Fruit fly (Drosophila melanogaster) whole organism, embryonic: Measurements from ENCODE around the gene Cyt-c-p.

Source experiments
- Ada2b ChIP-seq: fragments of 200-800 bp; sonication (Bioruptor generic); IDR thresholded peaks from 2 replicates; pipeline ENCODE4 v1.3.6; 2022; ENCODE audit warnings: missing biosample characterization, missing genetic modification characterization
- BtbVII ChIP-seq: fragments of 200-800 bp; sonication (Bioruptor generic); optimal IDR thresholded peaks from 3 replicates; lab custom pipeline; 2017; ENCODE audit warnings: missing biosample characterization, mild to moderate bottlenecking, missing genetic modification characterization
- CG10147 ChIP-seq: fragments of 200-800 bp; sonication (Bioruptor generic); optimal IDR thresholded peaks from 2 replicates; lab custom pipeline; 2019; ENCODE audit warnings: missing biosample characterization, mild to moderate bottlenecking, missing genetic modification characterization, moderate library complexity
- CG11696 ChIP-seq: fragments of 200-800 bp; sonication (Bioruptor generic); IDR thresholded peaks from 2 replicates; pipeline ENCODE4 v1.3.6; 2022; ENCODE audit warnings: missing biosample characterization, missing genetic modification characterization
- CG12942 ChIP-seq: fragments of 200-800 bp; sonication (Bioruptor generic); optimal IDR thresholded peaks from 3 replicates; lab custom pipeline; 2016; ENCODE audit warnings: missing biosample characterization, missing genetic modification characterization
- CG13296 ChIP-seq: fragments of 200-800 bp; sonication (Bioruptor generic); optimal IDR thresholded peaks from 3 replicates; lab custom pipeline; 2018; ENCODE audit warnings: missing biosample characterization, mild to moderate bottlenecking, missing genetic modification characterization
- CG13624 ChIP-seq: fragments of 200-800 bp; sonication (Bioruptor generic); optimal IDR thresholded peaks from 2 replicates; lab custom pipeline; 2016; ENCODE audit warnings: missing biosample characterization, missing genetic modification characterization
- CG13775 ChIP-seq: fragments of 200-800 bp; sonication (Bioruptor generic); optimal IDR thresholded peaks from 3 replicates; lab custom pipeline; 2017; ENCODE audit warnings: missing biosample characterization, mild to moderate bottlenecking, missing genetic modification characterization
- CG14965 ChIP-seq: fragments of 200-800 bp; sonication (Bioruptor generic); optimal IDR thresholded peaks from 2 replicates; lab custom pipeline; 2016; ENCODE audit warnings: missing biosample characterization, missing genetic modification characterization, borderline replicate concordance
- CG15011 ChIP-seq: fragments of 200-800 bp; sonication (Bioruptor generic); optimal IDR thresholded peaks from 3 replicates; lab custom pipeline; 2018; ENCODE audit warnings: missing biosample characterization, mild to moderate bottlenecking, missing genetic modification characterization
- CG1602 ChIP-seq: fragments of 200-800 bp; sonication (Bioruptor generic); optimal IDR thresholded peaks from 3 replicates; lab custom pipeline; 2016; ENCODE audit warnings: missing biosample characterization, missing genetic modification characterization
- CG17802 ChIP-seq: fragments of 200-800 bp; sonication (Bioruptor generic); optimal IDR thresholded peaks from 2 replicates; lab custom pipeline; 2018; ENCODE audit warnings: missing biosample characterization, mild to moderate bottlenecking, missing genetic modification characterization, moderate library complexity
- CG2120 ChIP-seq: fragments of 200-800 bp; sonication (Bioruptor generic); optimal IDR thresholded peaks from 3 replicates; lab custom pipeline; 2016; ENCODE audit warnings: missing biosample characterization, missing genetic modification characterization
- CG30431 ChIP-seq: fragments of 200-800 bp; sonication (Bioruptor generic); optimal IDR thresholded peaks from 2 replicates; lab custom pipeline; 2017; ENCODE audit warnings: missing biosample characterization, missing genetic modification characterization
- CG31388 ChIP-seq: fragments of 200-800 bp; sonication (Bioruptor generic); optimal IDR thresholded peaks from 2 replicates; lab custom pipeline; 2016; ENCODE audit warnings: missing biosample characterization, missing genetic modification characterization
- CG33213 ChIP-seq: fragments of 200-800 bp; sonication (Bioruptor generic); optimal IDR thresholded peaks from 3 replicates; lab custom pipeline; 2016; ENCODE audit warnings: missing biosample characterization, missing genetic modification characterization
- CG6791 ChIP-seq: fragments of 200-800 bp; sonication (Bioruptor generic); IDR thresholded peaks from 3 replicates; pipeline ENCODE4 v1.3.6; 2022; ENCODE audit warnings: missing biosample characterization, missing genetic modification characterization; ENCODE audit not compliant: partially characterized antibody
- CG7745 ChIP-seq: fragments of 200-800 bp; sonication (Bioruptor generic); optimal IDR thresholded peaks from 2 replicates; lab custom pipeline; 2018; ENCODE audit warnings: missing biosample characterization, mild to moderate bottlenecking, missing genetic modification characterization, moderate library complexity
- Dek ChIP-seq: fragments of 200-800 bp; sonication (Bioruptor generic); optimal IDR thresholded peaks from 3 replicates; lab custom pipeline; 2019; ENCODE audit warnings: missing biosample characterization, mild to moderate bottlenecking, missing genetic modification characterization, moderate library complexity
- Drgx ChIP-seq: fragments of 200-800 bp; sonication (Bioruptor generic); IDR thresholded peaks from 2 replicates; pipeline ENCODE4 v1.3.6; 2022; ENCODE audit warnings: missing biosample characterization, missing genetic modification characterization
- Ets65A ChIP-seq: fragments of 200-800 bp; sonication (Bioruptor generic); peaks from one replicate; lab custom pipeline; 2016; ENCODE audit warnings: missing biosample characterization, missing genetic modification characterization
- Hr78 ChIP-seq, 2 experiments: fragments of 200-800 bp in 1 of 2; fragments of >200 bp in 1 of 2; sonication (Bioruptor generic) in 1 of 2; optimal IDR thresholded peaks; 2 replicates each; lab custom pipeline; 2017 to 2019; ENCODE audit warnings: missing biosample characterization in 2 of 2, missing genetic modification characterization in 2 of 2, mild to moderate bottlenecking in 1 of 2, moderate library complexity in 1 of 2
- Hsf ChIP-seq: fragments of 200-800 bp; sonication (Bioruptor generic); optimal IDR thresholded peaks from 3 replicates; lab custom pipeline; 2016; ENCODE audit warnings: missing biosample characterization, missing genetic modification characterization
- MBD-R2 ChIP-seq: fragments of 200-800 bp; sonication (Bioruptor generic); IDR thresholded peaks from 2 replicates; pipeline ENCODE4 v1.3.6; 2022; ENCODE audit warnings: missing biosample characterization, missing genetic modification characterization
- MESR4 ChIP-seq: fragments of 200-800 bp; sonication (Bioruptor generic); optimal IDR thresholded peaks from 2 replicates; lab custom pipeline; 2018; ENCODE audit warnings: missing biosample characterization, mild to moderate bottlenecking, missing genetic modification characterization, moderate library complexity
- Optix ChIP-seq: fragments of 200-800 bp; sonication (Bioruptor generic); IDR thresholded peaks from 3 replicates; pipeline ENCODE4 v1.3.6; 2022; ENCODE audit warnings: missing biosample characterization, missing genetic modification characterization
- Scr ChIP-seq: fragments of 200-800 bp; sonication (Bioruptor generic); IDR thresholded peaks from 2 replicates; pipeline ENCODE4 v1.3.6; 2022; ENCODE audit warnings: missing biosample characterization, missing genetic modification characterization; ENCODE audit not compliant: partially characterized antibody
- Sin3A ChIP-seq: fragments of >200 bp; optimal IDR thresholded peaks from 2 replicates; lab custom pipeline; 2018
- Six4 ChIP-seq: fragments of 200-800 bp; sonication (Bioruptor generic); optimal IDR thresholded peaks from 2 replicates; lab custom pipeline; 2016; ENCODE audit warnings: missing biosample characterization, missing genetic modification characterization
- Sry-β ChIP-seq: fragments of 200-800 bp; sonication (Bioruptor generic); optimal IDR thresholded peaks from 2 replicates; lab custom pipeline; 2018; ENCODE audit warnings: missing biosample characterization, mild to moderate bottlenecking, missing genetic modification characterization, moderate library complexity
- Usf ChIP-seq: fragments of 200-800 bp; sonication (Bioruptor generic); optimal IDR thresholded peaks from 2 replicates; lab custom pipeline; 2017; ENCODE audit warnings: missing genotype, missing biosample characterization, missing genetic modification characterization
- ase ChIP-seq: fragments of 200-800 bp; sonication (Bioruptor generic); IDR thresholded peaks from 3 replicates; pipeline ENCODE4 v1.3.6; 2022; ENCODE audit warnings: missing biosample characterization, missing genetic modification characterization
- ato ChIP-seq: fragments of 200-800 bp; sonication (Bioruptor generic); IDR thresholded peaks from 2 replicates; pipeline ENCODE4 v1.3.6; 2022; ENCODE audit warnings: missing biosample characterization, missing genetic modification characterization; ENCODE audit not compliant: partially characterized antibody
- chn ChIP-seq: fragments of 200-800 bp; sonication (Bioruptor generic); optimal IDR thresholded peaks from 2 replicates; lab custom pipeline; 2016; ENCODE audit warnings: missing biosample characterization, missing genetic modification characterization
- da ChIP-seq: fragments of 200-800 bp; sonication (Bioruptor generic); optimal IDR thresholded peaks from 2 replicates; lab custom pipeline; 2016; ENCODE audit warnings: missing biosample characterization, missing genetic modification characterization
- dmrt11E ChIP-seq: fragments of 200-800 bp; sonication (Bioruptor generic); optimal IDR thresholded peaks from 3 replicates; lab custom pipeline; 2018; ENCODE audit warnings: missing biosample characterization, mild to moderate bottlenecking, missing genetic modification characterization, moderate library complexity
- hbn ChIP-seq: fragments of 200-800 bp; sonication (Bioruptor generic); IDR thresholded peaks from 2 replicates; pipeline ENCODE4 v1.3.6; 2022; ENCODE audit warnings: missing biosample characterization, missing genetic modification characterization; ENCODE audit not compliant: partially characterized antibody
- hth ChIP-seq: fragments of >200 bp; optimal IDR thresholded peaks from 2 replicates; lab custom pipeline; 2017; ENCODE audit warnings: inconsistent platforms
- insv ChIP-seq, 2 experiments: fragments of 200-800 bp; sonication (Bioruptor generic); optimal IDR thresholded peaks; 3 replicates each; lab custom pipeline; 2016 to 2018; ENCODE audit warnings: missing biosample characterization in 2 of 2, missing genetic modification characterization in 2 of 2
- ken ChIP-seq: fragments of 200-800 bp; sonication (Bioruptor generic); IDR thresholded peaks from 3 replicates; pipeline ENCODE4 v1.3.6; 2022; ENCODE audit warnings: missing biosample characterization, missing genetic modification characterization
- pho ChIP-seq: fragments of 200-800 bp; sonication (Bioruptor generic); optimal IDR thresholded peaks from 2 replicates; lab custom pipeline; 2016; ENCODE audit warnings: missing biosample characterization, missing genetic modification characterization
- pzg ChIP-seq: fragments of 200-800 bp; sonication (Bioruptor generic); optimal IDR thresholded peaks from 3 replicates; lab custom pipeline; 2018; ENCODE audit warnings: missing biosample characterization, mild to moderate bottlenecking, missing genetic modification characterization, moderate library complexity
- ranshi ChIP-seq: fragments of 200-800 bp; sonication (Bioruptor generic); IDR thresholded peaks from 2 replicates; pipeline ENCODE4 v1.3.6; 2022; ENCODE audit warnings: missing biosample characterization, missing genetic modification characterization
- seq ChIP-seq: fragments of 200-800 bp; sonication (Bioruptor generic); IDR thresholded peaks from 2 replicates; pipeline ENCODE4 v1.3.6; 2022; ENCODE audit warnings: missing biosample characterization, missing genetic modification characterization
- sqz ChIP-seq: fragments of 200-800 bp; sonication (Bioruptor generic); optimal IDR thresholded peaks from 3 replicates; lab custom pipeline; 2018; ENCODE audit warnings: missing biosample characterization, mild to moderate bottlenecking, missing genetic modification characterization
- stc ChIP-seq: fragments of 200-800 bp; sonication (Bioruptor generic); IDR thresholded peaks from 2 replicates; pipeline ENCODE4 v1.3.6; 2022; ENCODE audit warnings: missing biosample characterization, missing genetic modification characterization
- tna ChIP-seq: fragments of 200-800 bp; sonication (Bioruptor generic); IDR thresholded peaks from 2 replicates; pipeline ENCODE4 v1.3.6; 2022; ENCODE audit warnings: missing biosample characterization, missing genetic modification characterization; ENCODE audit not compliant: partially characterized antibody
- twi ChIP-seq: fragments of 200-800 bp; optimal IDR thresholded peaks from 2 replicates; lab custom pipeline; 2019; ENCODE audit warnings: missing biosample characterization, mild to moderate bottlenecking, missing genetic modification characterization, moderate library complexity
- wdn ChIP-seq: fragments of 200-800 bp; sonication (Bioruptor generic); IDR thresholded peaks from 2 replicates; pipeline ENCODE4 v1.3.6; 2022; ENCODE audit warnings: missing biosample characterization, missing genetic modification characterization
- wor ChIP-seq: fragments of 200-800 bp; sonication (Bioruptor generic); IDR thresholded peaks from 2 replicates; pipeline ENCODE4 v1.3.6; 2022; ENCODE audit warnings: missing biosample characterization, missing genetic modification characterization
- yki ChIP-seq: fragments of >200 bp; optimal IDR thresholded peaks from 3 replicates; lab custom pipeline; 2018

The Cyt-c-p gene

DNA sequence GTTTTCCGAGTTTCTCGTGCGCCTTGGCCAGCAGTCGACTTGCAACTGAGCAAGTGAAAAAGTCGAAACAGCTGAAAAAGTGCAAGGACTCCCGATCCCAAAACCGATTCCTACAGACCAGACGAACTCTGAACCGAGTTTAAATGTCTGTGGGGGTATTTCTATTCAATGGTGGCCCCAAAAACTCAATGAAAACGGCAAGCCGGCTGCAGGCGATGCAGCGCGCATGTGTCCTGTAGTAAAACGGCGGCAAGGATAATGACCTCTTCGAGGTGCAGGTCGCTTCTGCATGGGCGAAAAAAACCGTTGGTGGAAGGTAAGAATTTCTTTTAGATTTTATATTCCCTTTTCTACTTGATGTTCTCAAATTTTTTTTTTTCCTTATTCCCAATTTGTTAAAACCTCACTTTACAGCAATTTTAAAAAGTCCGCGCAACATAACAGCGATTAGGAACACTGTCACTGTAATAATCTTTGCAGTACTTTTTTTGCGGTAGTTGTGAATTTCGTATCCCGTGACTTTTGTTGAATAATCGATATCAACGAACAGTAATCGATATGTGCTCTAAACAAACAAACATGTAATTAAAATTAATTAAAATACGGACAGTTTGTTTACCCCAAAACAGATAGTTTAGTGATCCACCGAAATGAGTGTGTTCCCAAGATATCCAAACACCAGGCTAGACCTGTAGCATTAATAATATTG is 42.9 kb upstream of the Cyt-c-p start, which contains the start of the genes Trpgamma and her (continued):
- TF ChIP-seq Six4 (no peak), CG6791 (GFP tag; lab: Robert Waterston, UW) (peak; percentile 90), Scr (GFP tag; lab: Robert Waterston, UW) (peak; percentile 91), CG30431 (GFP tag; lab: Kevin White, UChicago) (no peak), wor (no peak), BtbVII (GFP tag; lab: Kevin White, UChicago) (no peak), CG13624 (peak; percentile 45), MBD-R2 (GFP tag; lab: Robert Waterston, UW) (peak; percentile 40; the same call in 1 of the 2 replicates), CG12942 (no peak), yki (lab: Kevin White, UChicago) (no peak), hbn (GFP tag; lab: Robert Waterston, UW) (peak; percentile 88), ranshi (GFP tag; lab: Robert Waterston, UW) (no peak), Hsf (GFP tag; lab: Kevin White, UChicago) (no peak), pzg (GFP tag; lab: Kevin White, UChicago) (peak; percentile 87), CG17802 (tag; lab: Kevin White, UChicago) (no peak), CG31388 (GFP tag; lab: Kevin White, UChicago) (no peak), Usf (GFP tag; lab: Kevin White, UChicago) (no peak), CG15011 (GFP tag; lab: Kevin White, UChicago) (no peak), pho (GFP tag; lab: Kevin White, UChicago) (no peak), ase (no peak), MESR4 (GFP tag; lab: Kevin White, UChicago) (peak; percentile 72), Sry-β (GFP tag; lab: Kevin White, UChicago) (no peak), Ets65A (GFP tag; lab: Kevin White, UChicago) (peak; percentile 77), insv (GFP tag; optimal IDR thresholded peaks at IDR 0.05; lab: Kevin White, UChicago) (no peak), CG33213 (GFP tag; lab: Kevin White, UChicago) (peak; percentile 43), twi (tag; lab: Kevin White, UChicago) (no peak), CG13296 (GFP tag; lab: Kevin White, UChicago) (no peak), ato (GFP tag; lab: Robert Waterston, UW) (peak; percentile 79), Ada2b (GFP tag; lab: Robert Waterston, UW) (no peak), CG13775 (GFP tag; lab: Kevin White, UChicago) (no peak), Dek (tag; lab: Kevin White, UChicago) (no peak), Hr78 (GFP tag; optimal IDR thresholded peaks at IDR 0.05; lab: Kevin White, UChicago) (no peak), CG11696 (no peak), da (GFP tag; lab: Kevin White, UChicago) (no peak), wdn (GFP tag; lab: Robert Waterston, UW) (no peak), CG10147 (GFP tag; lab: Kevin White, UChicago) (no peak), dmrt11E (tag; lab: Kevin White, UChicago) (no peak), CG14965 (no peak), sqz (GFP tag; lab: Kevin White, UChicago) (no peak), chn (GFP tag; lab: Kevin White, UChicago) (no peak), Sin3A (lab: Kevin White, UChicago) (no peak), seq (no peak), ken (GFP tag; lab: Robert Waterston, UW) (no peak), stc (GFP tag; lab: Robert Waterston, UW) (no peak), Optix (no peak), hth (lab: Kevin White, UChicago) (no peak), CG7745 (tag; lab: Kevin White, UChicago) (peak; percentile 98), CG2120 (peak; percentile 40), tna (peak; percentile 73), CG1602 (GFP tag; lab: Kevin White, UChicago) (no peak), Drgx (GFP tag; lab: Robert Waterston, UW) (no peak)
